Worm (Caenorhabditis elegans): ENCODE results near the gene ced-10.
A peak's percentile ranks its signal among the peaks of the same experiment; 100 is the strongest.

Gene ced-10

DNA sequence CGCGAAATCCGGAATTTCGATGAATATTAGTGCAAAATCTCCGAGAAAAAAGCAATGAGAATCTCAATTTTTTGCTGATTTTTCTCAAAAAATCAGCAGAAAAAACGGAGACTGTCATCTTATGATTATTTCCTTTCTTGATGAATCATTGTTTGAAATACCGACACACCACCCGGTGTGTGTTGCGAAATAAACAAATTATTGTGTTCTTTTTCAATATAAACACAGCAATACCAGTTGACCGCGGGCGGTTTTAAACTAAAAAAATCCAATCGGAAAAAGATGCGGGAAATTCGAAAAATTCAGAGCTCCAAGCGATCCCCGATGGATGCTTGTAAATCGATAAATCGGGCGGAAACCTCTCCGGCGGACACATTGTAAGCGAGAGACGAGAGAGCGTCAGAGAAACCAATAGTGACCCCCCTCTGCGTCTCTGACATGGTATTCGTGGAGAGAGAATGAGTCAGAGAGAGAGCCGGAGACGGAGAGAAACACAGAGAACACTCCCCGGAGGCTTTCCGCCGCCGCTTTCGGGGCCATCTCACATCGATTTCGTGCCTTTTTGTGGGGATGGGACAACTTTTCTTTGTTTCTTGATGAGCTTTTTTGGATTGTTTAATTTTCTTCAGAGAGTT is 6.2 kb upstream of the ced-10 start:
- TF ChIP-seq zfh-2 (GFP tag; conservative IDR thresholded peaks at IDR 0.05), result peak; percentile 96
- peak; percentile 46 for TF ChIP-seq mcd-1 (GFP tag; IDR thresholded peaks at IDR 0.05)
- 0 out of 2 replicates have a peak, but pooled peaks have one; percentile 34 for TF ChIP-seq B0336.3 (GFP tag; IDR thresholded peaks at IDR 0.05)
- peak; percentile 17 for TF ChIP-seq tbp1 (GFP tag; optimal IDR thresholded peaks at IDR 0.05)
- peak; percentile 86 for TF ChIP-seq cebp-1 (GFP tag; IDR thresholded peaks at IDR 0.05)
- TF ChIP-seq cebp-1 (tag; optimal IDR thresholded peaks at IDR 0.05), result peak; percentile 96
- TF ChIP-seq attf-5 (GFP tag; optimal IDR thresholded peaks at IDR 0.05), result peak; percentile 74
- TF ChIP-seq K12H6.12 (tag; optimal IDR thresholded peaks at IDR 0.05), result peak; percentile 21
- TF ChIP-seq lin-40 (tag; optimal IDR thresholded peaks at IDR 0.05), result peak; percentile 14
- no peak for TF ChIP-seq snpc-4 (GFP tag; optimal IDR thresholded peaks at IDR 0.05)
- peak in 1 of 4 experiments; percentile 15 for TF ChIP-seq snpc-4 (tag; optimal IDR thresholded peaks at IDR 0.05)
- peak; percentile 27; the same call in 1 of the 2 replicates for TF ChIP-seq madf-6 (GFP tag; IDR thresholded peaks at IDR 0.05)
- peak; percentile 22 for TF ChIP-seq nhr-80 (tag; optimal IDR thresholded peaks at IDR 0.05)
- TF ChIP-seq madf-3 (GFP tag; IDR thresholded peaks at IDR 0.05), result no peak
- peak; percentile 71 for TF ChIP-seq hmg-1.2 (GFP tag; IDR thresholded peaks at IDR 0.05)
- TF ChIP-seq K11D2.4 (GFP tag; IDR thresholded peaks at IDR 0.05), result 0 out of 2 replicates have a peak, but pooled peaks have one; percentile 20
- TF ChIP-seq snpc-1.1 (tag; optimal IDR thresholded peaks at IDR 0.05; ENCODE audit: insufficient read depth), result no peak
- no peak for TF ChIP-seq T26A5.8 (tag; optimal IDR thresholded peaks at IDR 0.05)

DNA sequence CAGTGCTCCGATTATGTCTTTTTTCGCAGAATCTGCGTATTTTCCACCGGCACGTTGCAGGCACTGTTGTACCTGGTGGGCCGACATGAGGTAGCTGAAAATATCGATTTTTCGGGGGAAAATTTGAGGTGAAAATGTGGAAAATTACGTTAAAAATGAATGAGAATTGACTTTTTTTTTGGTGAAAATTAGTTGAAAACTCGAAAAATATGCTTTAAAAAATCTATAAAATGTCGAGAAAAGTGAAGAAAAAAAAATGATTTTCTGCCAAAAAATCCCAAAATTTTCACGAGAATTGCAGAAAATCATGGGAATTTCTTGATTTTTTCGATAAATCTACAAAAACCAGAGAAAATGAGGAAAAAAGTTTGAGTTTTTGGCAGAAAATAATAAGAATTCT is 5.1 kb upstream of the ced-10 start, which contains the start of gene tsg-101:
Gene tsg-101, minus strand, starts transcription at position 101 of the 400 bp plus-strand sequence.
- TF ChIP-seq rpc-1 (optimal IDR thresholded peaks at IDR 0.05) (no peak), rpc-1 (tag; optimal IDR thresholded peaks at IDR 0.05) (no peak)

DNA sequence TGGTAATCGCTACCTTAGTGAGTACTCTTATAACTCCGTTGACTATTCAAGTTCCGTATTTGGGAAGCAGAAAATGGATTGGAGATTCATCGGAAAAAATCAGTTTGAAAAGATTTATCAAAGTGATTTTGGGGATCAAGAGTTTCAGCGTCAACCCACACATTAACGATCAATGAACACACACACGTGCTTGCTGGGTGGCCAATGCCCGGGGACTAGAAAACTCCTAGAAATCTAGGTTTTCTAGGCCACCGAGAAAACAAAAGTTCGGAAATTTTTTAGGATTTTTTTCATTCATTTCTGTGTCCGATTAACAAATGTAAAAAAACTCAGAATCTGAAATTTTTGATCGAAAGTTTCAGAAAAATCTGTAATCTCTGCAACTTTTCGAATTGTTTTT is 3.4 kb downstream of the ced-10 start:
- TF ChIP-seq F23B12.7 (tag; optimal IDR thresholded peaks at IDR 0.05; ENCODE audit: insufficient read depth), result no peak
- no peak for TF ChIP-seq xnd-1 (tag; optimal IDR thresholded peaks at IDR 0.05)
- TF ChIP-seq F33H1.4 (GFP tag; IDR thresholded peaks at IDR 0.05), result no peak
- TF ChIP-seq cebp-1 (GFP tag; IDR thresholded peaks at IDR 0.05), result no peak
- peak; percentile 5 for TF ChIP-seq cebp-1 (tag; optimal IDR thresholded peaks at IDR 0.05)
- TF ChIP-seq Y53G8AR.9 (GFP tag; conservative IDR thresholded peaks at IDR 0.05), result no peak
- no peak for TF ChIP-seq F57C9.4 (tag; optimal IDR thresholded peaks at IDR 0.05)
- peak; percentile 26 for TF ChIP-seq snpc-4 (GFP tag; optimal IDR thresholded peaks at IDR 0.05)
- no peak for TF ChIP-seq snpc-4 (tag; optimal IDR thresholded peaks at IDR 0.05)
- TF ChIP-seq ccch-3 (GFP tag; optimal IDR thresholded peaks at IDR 0.05), result no peak
- TF ChIP-seq ztf-28 (GFP tag; IDR thresholded peaks at IDR 0.05), result no peak
- no peak for TF ChIP-seq let-526 (GFP tag; IDR thresholded peaks at IDR 0.05)
- no peak for TF ChIP-seq snpc-1.3 (tag; optimal IDR thresholded peaks at IDR 0.05; ENCODE audit: insufficient read depth)
- TF ChIP-seq efl-1 (GFP tag; optimal IDR thresholded peaks at IDR 0.05), result no peak
- TF ChIP-seq B0261.1 (tag; optimal IDR thresholded peaks at IDR 0.05), result no peak
- no peak for TF ChIP-seq nhr-80 (tag; optimal IDR thresholded peaks at IDR 0.05)
- no peak for TF ChIP-seq B0019.2 (GFP tag; conservative IDR thresholded peaks at IDR 0.05)
- no peak for TF ChIP-seq pha-4 (tag; optimal IDR thresholded peaks at IDR 0.05)
- TF ChIP-seq F37B4.10 (GFP tag; IDR thresholded peaks at IDR 0.05), result no peak
- no peak for TF ChIP-seq nhr-120 (GFP tag; IDR thresholded peaks at IDR 0.05)
- no peak for TF ChIP-seq attf-3 (GFP tag; conservative IDR thresholded peaks at IDR 0.05)
- no peak for TF ChIP-seq tbp1 (GFP tag; optimal IDR thresholded peaks at IDR 0.05)
- TF ChIP-seq F57A8.1 (GFP tag; optimal IDR thresholded peaks at IDR 0.05), result no peak
- TF ChIP-seq atf-7 (tag; optimal IDR thresholded peaks at IDR 0.05), result peak; percentile 32
- no peak for TF ChIP-seq ztf-25 (GFP tag; IDR thresholded peaks at IDR 0.05)
- TF ChIP-seq let-607 (tag; optimal IDR thresholded peaks at IDR 0.05), result no peak
- TF ChIP-seq sptf-2 (GFP tag; optimal IDR thresholded peaks at IDR 0.05), result no peak
- TF ChIP-seq rcor-1 (GFP tag; IDR thresholded peaks at IDR 0.05), result 0 out of 2 replicates have a peak, but pooled peaks have one; percentile 6
- TF ChIP-seq dpff-1 (tag; optimal IDR thresholded peaks at IDR 0.05), result no peak
- no peak for TF ChIP-seq ceh-79 (tag; optimal IDR thresholded peaks at IDR 0.05)

All from whole organism, young adult.